Fruit fly (Drosophila melanogaster): ENCODE measurements around the gene pst.

pst gene

dm6 chr3L:7371290-7371689 lies 11.2 kb upstream of the pst start:
- TF ChIP-seq H15 (GFP tag; IDR thresholded peaks at IDR 0.05) = no peak
- no peak for TF ChIP-seq hth (optimal IDR thresholded peaks at IDR 0.05)
- TF ChIP-seq B-H2 (GFP tag; optimal IDR thresholded peaks at IDR 0.05) = no peak
- TF ChIP-seq hb (GFP tag; IDR thresholded peaks at IDR 0.05; ENCODE audit: partially characterized antibody) = peak; percentile 29; the same call in 1 of the 3 replicates
- TF ChIP-seq CG10321 (GFP tag; IDR thresholded peaks at IDR 0.05) = 0 out of 2 replicates have a peak, but pooled peaks have one; percentile 10
- no peak for TF ChIP-seq CkIIα-i1 (GFP tag; IDR thresholded peaks at IDR 0.05)
- TF ChIP-seq row (GFP tag; IDR thresholded peaks at IDR 0.05) = peak; percentile 42; the same call in 2 of the 3 replicates
- peak; percentile 28 for TF ChIP-seq ac (GFP tag; optimal IDR thresholded peaks at IDR 0.05)
- TF ChIP-seq CG3163 (GFP tag; optimal IDR thresholded peaks at IDR 0.05) = no peak
- TF ChIP-seq gce (GFP tag; IDR thresholded peaks at IDR 0.05) = no peak
- 0 out of 2 replicates have a peak, but pooled peaks have one; percentile 26 for TF ChIP-seq chm (GFP tag; IDR thresholded peaks at IDR 0.05)
- no peak for TF ChIP-seq zen2 (GFP tag; IDR thresholded peaks at IDR 0.05; ENCODE audit: partially characterized antibody)
- TF ChIP-seq pnt (GFP tag; optimal IDR thresholded peaks at IDR 0.05) = no peak
- no peak for TF ChIP-seq tup (GFP tag; optimal IDR thresholded peaks at IDR 0.05)
- no peak for TF ChIP-seq nom (GFP tag; optimal IDR thresholded peaks at IDR 0.05)
- no peak for TF ChIP-seq br (optimal IDR thresholded peaks at IDR 0.05)
- TF ChIP-seq HmgZ (tag; optimal IDR thresholded peaks at IDR 0.05) = no peak
- TF ChIP-seq Sry-δ (GFP tag; optimal IDR thresholded peaks at IDR 0.05) = no peak
- TF ChIP-seq Opbp (GFP tag; IDR thresholded peaks at IDR 0.05; ENCODE audit: partially characterized antibody) = no peak
- TF ChIP-seq CG3281 (GFP tag; optimal IDR thresholded peaks at IDR 0.05) = no peak
- no peak for TF ChIP-seq ewg (GFP tag; optimal IDR thresholded peaks at IDR 0.05)
- TF ChIP-seq twi (tag; optimal IDR thresholded peaks at IDR 0.05) = no peak
- TF ChIP-seq CG7556 (GFP tag; optimal IDR thresholded peaks at IDR 0.05) = no peak
- TF ChIP-seq ato (GFP tag; IDR thresholded peaks at IDR 0.05; ENCODE audit: partially characterized antibody) = no peak
- no peak for TF ChIP-seq dimm (GFP tag; IDR thresholded peaks at IDR 0.05)
- TF ChIP-seq insv (GFP tag; optimal IDR thresholded peaks at IDR 0.05) = peak in 1 of 2 experiments; percentile 7
- 0 out of 3 replicates have a peak, but pooled peaks have one; percentile 22 for TF ChIP-seq CG2199 (GFP tag; IDR thresholded peaks at IDR 0.05)
- TF ChIP-seq CG1832 (GFP tag; optimal IDR thresholded peaks at IDR 0.05) = no peak
- no peak for TF ChIP-seq Ravus (GFP tag; IDR thresholded peaks at IDR 0.05)
- no peak for TF ChIP-seq CG17385 (GFP tag; optimal IDR thresholded peaks at IDR 0.05)
- peak; percentile 37 for TF ChIP-seq phol (tag; optimal IDR thresholded peaks at IDR 0.05)
- TF ChIP-seq onecut (GFP tag; IDR thresholded peaks at IDR 0.05) = no peak
- TF ChIP-seq BEAF-32 (GFP tag; optimal IDR thresholded peaks at IDR 0.05) = peak; percentile 30
- no peak for TF ChIP-seq amos (GFP tag; IDR thresholded peaks at IDR 0.05; ENCODE audit: partially characterized antibody)
- TF ChIP-seq CG10959 (GFP tag; IDR thresholded peaks at IDR 0.05) = no peak
- TF ChIP-seq cad (GFP tag; optimal IDR thresholded peaks at IDR 0.05) = peak; percentile 80
- TF ChIP-seq jing (GFP tag; optimal IDR thresholded peaks at IDR 0.05) = no peak
- no peak for TF ChIP-seq da (GFP tag; optimal IDR thresholded peaks at IDR 0.05)
- no peak for TF ChIP-seq zfh1 (GFP tag; IDR thresholded peaks at IDR 0.05)
- no peak for TF ChIP-seq CG15269 (tag; optimal IDR thresholded peaks at IDR 0.05)
- peak; percentile 86 for TF ChIP-seq Sry-β (GFP tag; optimal IDR thresholded peaks at IDR 0.05)
- no peak for TF ChIP-seq ssp (GFP tag; IDR thresholded peaks at IDR 0.05)
- no peak for TF ChIP-seq zf30C (GFP tag; optimal IDR thresholded peaks at IDR 0.05)
- no peak for TF ChIP-seq CG14710 (tag; optimal IDR thresholded peaks at IDR 0.05)
- TF ChIP-seq Oaz (GFP tag; IDR thresholded peaks at IDR 0.05) = no peak

Measured in whole organism, embryonic.